Fruit fly (Drosophila melanogaster) whole organism, embryonic: ENCODE measurements around the gene CG10116.

ENCODE experiments used
- Atf6 ChIP-seq: fragments of 200-800 bp; sonication (Bioruptor generic); IDR thresholded peaks from 2 replicates; pipeline ENCODE4 v1.3.6; 2022; ENCODE audit warnings: missing biosample characterization, missing genetic modification characterization
- Bdp1 ChIP-seq: fragments of 200-800 bp; sonication (Bioruptor generic); optimal IDR thresholded peaks from 3 replicates; lab custom pipeline; 2016; ENCODE audit warnings: missing biosample characterization, missing genetic modification characterization
- CG10267 ChIP-seq: fragments of 200-800 bp; sonication (Bioruptor generic); optimal IDR thresholded peaks from 2 replicates; lab custom pipeline; 2018; ENCODE audit warnings: missing biosample characterization, mild to moderate bottlenecking, missing genetic modification characterization, moderate library complexity
- CG10543 ChIP-seq: fragments of 200-800 bp; sonication (Bioruptor generic); optimal IDR thresholded peaks from 3 replicates; lab custom pipeline; 2017; ENCODE audit warnings: missing biosample characterization, mild to moderate bottlenecking, missing genetic modification characterization, moderate library complexity
- CG10979 ChIP-seq: fragments of 200-800 bp; sonication (Bioruptor generic); optimal IDR thresholded peaks from 2 replicates; lab custom pipeline; 2018; ENCODE audit warnings: missing biosample characterization, mild to moderate bottlenecking, missing genetic modification characterization, moderate library complexity
- CG11398 ChIP-seq: fragments of 200-800 bp; sonication (Bioruptor generic); optimal IDR thresholded peaks from 2 replicates; lab custom pipeline; 2016; ENCODE audit warnings: missing biosample characterization, missing genetic modification characterization
- CG14014 ChIP-seq: fragments of 200-800 bp; sonication (Bioruptor generic); IDR thresholded peaks from 2 replicates; pipeline ENCODE4 v1.3.6; 2022; ENCODE audit warnings: missing biosample characterization, missing genetic modification characterization
- CG14965 ChIP-seq: fragments of 200-800 bp; sonication (Bioruptor generic); optimal IDR thresholded peaks from 2 replicates; lab custom pipeline; 2016; ENCODE audit warnings: missing biosample characterization, missing genetic modification characterization, borderline replicate concordance
- CG15269 ChIP-seq: fragments of 200-800 bp; sonication (Bioruptor generic); optimal IDR thresholded peaks from 2 replicates; lab custom pipeline; 2018; ENCODE audit warnings: missing biosample characterization, mild to moderate bottlenecking, missing genetic modification characterization, moderate library complexity
- CG16815 ChIP-seq: fragments of 200-800 bp; sonication (Bioruptor generic); optimal IDR thresholded peaks from 3 replicates; lab custom pipeline; 2017; ENCODE audit warnings: missing biosample characterization, mild to moderate bottlenecking, missing genetic modification characterization
- CG17385 ChIP-seq: fragments of 200-800 bp; sonication (Bioruptor generic); optimal IDR thresholded peaks from 3 replicates; lab custom pipeline; 2018; ENCODE audit warnings: missing biosample characterization, mild to moderate bottlenecking, missing genetic modification characterization
- CG17829 ChIP-seq: fragments of 200-800 bp; optimal IDR thresholded peaks from 2 replicates; lab custom pipeline; 2019; ENCODE audit warnings: missing biosample characterization, mild to moderate bottlenecking, missing genetic modification characterization, moderate library complexity
- CG17912 ChIP-seq: fragments of 200-800 bp; sonication (Bioruptor generic); optimal IDR thresholded peaks from 2 replicates; lab custom pipeline; 2018; ENCODE audit warnings: missing biosample characterization, mild to moderate bottlenecking, missing genetic modification characterization
- CG1792 ChIP-seq: fragments of 200-800 bp; sonication (Bioruptor generic); optimal IDR thresholded peaks from 2 replicates; lab custom pipeline; 2016; ENCODE audit warnings: missing biosample characterization, missing genetic modification characterization
- CG18262 ChIP-seq: fragments of 200-800 bp; optimal IDR thresholded peaks from 3 replicates; lab custom pipeline; 2019; ENCODE audit warnings: missing biosample characterization, mild to moderate bottlenecking, missing genetic modification characterization, moderate library complexity
- CG2116 ChIP-seq: fragments of 200-800 bp; sonication (Bioruptor generic); optimal IDR thresholded peaks from 3 replicates; lab custom pipeline; 2018; ENCODE audit warnings: missing biosample characterization, mild to moderate bottlenecking, missing genetic modification characterization
- CG30403 ChIP-seq: fragments of 200-800 bp; sonication (Bioruptor generic); optimal IDR thresholded peaks from 3 replicates; lab custom pipeline; 2016; ENCODE audit warnings: missing biosample characterization, missing genetic modification characterization
- CG34422 ChIP-seq: fragments of 200-800 bp; sonication (Bioruptor generic); IDR thresholded peaks from 3 replicates; pipeline ENCODE4 v1.3.6; 2022; ENCODE audit warnings: missing biosample characterization, missing genetic modification characterization
- CG4424 ChIP-seq: fragments of 200-800 bp; sonication (Bioruptor generic); optimal IDR thresholded peaks from 3 replicates; lab custom pipeline; 2016; ENCODE audit warnings: missing biosample characterization, missing genetic modification characterization
- CG7357 ChIP-seq: fragments of 200-800 bp; sonication (Bioruptor generic); IDR thresholded peaks from 3 replicates; pipeline ENCODE4 v1.3.6; 2022; ENCODE audit warnings: missing biosample characterization, missing genetic modification characterization
- CG8089 ChIP-seq: fragments of 200-800 bp; sonication (Bioruptor generic); optimal IDR thresholded peaks from 3 replicates; lab custom pipeline; 2016; ENCODE audit warnings: missing biosample characterization, missing genetic modification characterization
- CG8478 ChIP-seq: fragments of >200 bp; optimal IDR thresholded peaks from 2 replicates; lab custom pipeline; 2018
- Doc3 ChIP-seq: fragments of 200-800 bp; sonication (Bioruptor generic); IDR thresholded peaks from 3 replicates; pipeline ENCODE4 v1.3.6; 2022; ENCODE audit warnings: missing biosample characterization, missing genetic modification characterization; ENCODE audit not compliant: partially characterized antibody
- E2f1 ChIP-seq: fragments of 200-800 bp; sonication (Bioruptor generic); IDR thresholded peaks from 2 replicates; pipeline ENCODE4 v1.3.6; 2022; ENCODE audit warnings: missing biosample characterization, missing genetic modification characterization
- Eip74EF ChIP-seq, 2 experiments: fragments of 200-800 bp in 1 of 2; fragments of >200 bp in 1 of 2; sonication (Bioruptor generic) in 1 of 2; optimal IDR thresholded peaks; 2 replicates each; lab custom pipeline; 2017 to 2019; ENCODE audit warnings: missing biosample characterization in 2 of 2, missing genetic modification characterization in 2 of 2, mild to moderate bottlenecking in 1 of 2, moderate library complexity in 1 of 2
- HLHmδ ChIP-seq: fragments of 200-800 bp; sonication (Bioruptor generic); optimal IDR thresholded peaks from 2 replicates; lab custom pipeline; 2018; ENCODE audit warnings: missing biosample characterization, mild to moderate bottlenecking, missing genetic modification characterization, moderate library complexity
- Neu2 ChIP-seq: fragments of 200-800 bp; sonication (Bioruptor generic); optimal IDR thresholded peaks from 3 replicates; lab custom pipeline; 2016; ENCODE audit warnings: missing biosample characterization, missing genetic modification characterization, borderline replicate concordance
- NfI ChIP-seq: fragments of 200-800 bp; sonication (Bioruptor generic); optimal IDR thresholded peaks from 3 replicates; lab custom pipeline; 2018; ENCODE audit warnings: missing biosample characterization, mild to moderate bottlenecking, missing genetic modification characterization, moderate library complexity
- Spps ChIP-seq: fragments of 200-800 bp; sonication (Bioruptor generic); optimal IDR thresholded peaks from 2 replicates; lab custom pipeline; 2018; ENCODE audit warnings: missing biosample characterization, mild to moderate bottlenecking, missing genetic modification characterization
- Xbp1 ChIP-seq: fragments of 200-800 bp; sonication (Bioruptor generic); optimal IDR thresholded peaks from 3 replicates; lab custom pipeline; 2016; ENCODE audit warnings: missing biosample characterization, mild to moderate bottlenecking, missing genetic modification characterization
- abd-A ChIP-seq: fragments of 200-800 bp; sonication (Bioruptor generic); optimal IDR thresholded peaks from 3 replicates; lab custom pipeline; 2019; ENCODE audit warnings: missing biosample characterization, mild to moderate bottlenecking, missing genetic modification characterization, moderate library complexity
- al ChIP-seq: fragments of 200-800 bp; sonication (Bioruptor generic); IDR thresholded peaks from 2 replicates; pipeline ENCODE4 v1.3.6; 2022; ENCODE audit warnings: missing biosample characterization, missing genetic modification characterization
- btn ChIP-seq: fragments of 200-800 bp; sonication (Bioruptor generic); optimal IDR thresholded peaks from 2 replicates; lab custom pipeline; 2016; ENCODE audit warnings: missing biosample characterization, missing genetic modification characterization
- cad ChIP-seq: fragments of >200 bp; optimal IDR thresholded peaks from 2 replicates; lab custom pipeline; 2017; ENCODE audit warnings: missing biosample characterization, missing genetic modification characterization
- cas ChIP-seq: fragments of 200-800 bp; sonication (Bioruptor generic); IDR thresholded peaks from 2 replicates; pipeline ENCODE4 v1.3.6; 2022; ENCODE audit warnings: missing biosample characterization, missing genetic modification characterization
- ci ChIP-seq: fragments of 200-800 bp; sonication (Bioruptor generic); IDR thresholded peaks from 3 replicates; pipeline ENCODE4 v1.3.6; 2022; ENCODE audit warnings: missing biosample characterization, missing genetic modification characterization
- eyg ChIP-seq: fragments of 200-800 bp; sonication (Bioruptor generic); optimal IDR thresholded peaks from 3 replicates; lab custom pipeline; 2016; ENCODE audit warnings: missing biosample characterization, missing genetic modification characterization
- ftz-f1 ChIP-seq: fragments of 200-800 bp; sonication (Bioruptor generic); optimal IDR thresholded peaks from 2 replicates; lab custom pipeline; 2016; ENCODE audit warnings: missing biosample characterization, missing genetic modification characterization
- fu2 ChIP-seq: fragments of 200-800 bp; sonication (Bioruptor generic); optimal IDR thresholded peaks from 2 replicates; lab custom pipeline; 2016; ENCODE audit warnings: missing biosample characterization, missing genetic modification characterization
- gsb-n ChIP-seq: fragments of 200-800 bp; sonication (Bioruptor generic); optimal IDR thresholded peaks from 3 replicates; lab custom pipeline; 2018; ENCODE audit warnings: missing biosample characterization, mild to moderate bottlenecking, missing genetic modification characterization
- kah ChIP-seq: fragments of 200-800 bp; sonication (Bioruptor generic); optimal IDR thresholded peaks from 2 replicates; lab custom pipeline; 2018; ENCODE audit warnings: missing biosample characterization, mild to moderate bottlenecking, missing genetic modification characterization
- lbe ChIP-seq: fragments of 200-800 bp; sonication (Bioruptor generic); optimal IDR thresholded peaks from 2 replicates; lab custom pipeline; 2016; ENCODE audit warnings: missing biosample characterization, mild to moderate bottlenecking, missing genetic modification characterization
- maf-S ChIP-seq: fragments of 200-800 bp; sonication (Bioruptor generic); optimal IDR thresholded peaks from 2 replicates; lab custom pipeline; 2016; ENCODE audit warnings: missing biosample characterization, missing genetic modification characterization
- org-1 ChIP-seq: fragments of 200-800 bp; sonication (Bioruptor generic); optimal IDR thresholded peaks from 2 replicates; lab custom pipeline; 2017; ENCODE audit warnings: missing biosample characterization, missing genetic modification characterization
- pan ChIP-seq, 4 experiments: fragments of >200 bp in 3 of 4; fragments of 200-800 bp in 1 of 4; sonication (Bioruptor generic) in 1 of 4; optimal IDR thresholded peaks in 3 of 4; IDR thresholded peaks in 1 of 4; 2 replicates each; pipeline versions ENCODE4 v1.3.6 to Lab custom; 2017 to 2022; ENCODE audit warnings: missing biosample characterization in 2 of 4, missing genetic modification characterization in 2 of 4, mixed read lengths in 1 of 4
- pb ChIP-seq: fragments of 200-800 bp; sonication (Bioruptor generic); optimal IDR thresholded peaks from 3 replicates; lab custom pipeline; 2016; ENCODE audit warnings: missing biosample characterization, missing genetic modification characterization
- rib ChIP-seq: fragments of 200-800 bp; sonication (Bioruptor generic); IDR thresholded peaks from 2 replicates; pipeline ENCODE4 v1.3.6; 2022; ENCODE audit warnings: missing biosample characterization, missing genetic modification characterization
- sna ChIP-seq: fragments of 200-800 bp; sonication (Bioruptor generic); IDR thresholded peaks from 2 replicates; pipeline ENCODE4 v1.3.6; 2022; ENCODE audit warnings: missing biosample characterization, missing genetic modification characterization; ENCODE audit not compliant: partially characterized antibody
- tx ChIP-seq: fragments of 200-800 bp; sonication (Bioruptor generic); optimal IDR thresholded peaks from 2 replicates; lab custom pipeline; 2016; ENCODE audit warnings: missing biosample characterization, missing genetic modification characterization
- z ChIP-seq: fragments of 200-800 bp; sonication (Bioruptor generic); IDR thresholded peaks from 3 replicates; pipeline ENCODE4 v1.3.6; 2022; ENCODE audit warnings: missing biosample characterization, missing genetic modification characterization

CG10116 gene

dm6 chr3L:13477453-13478184, 20.6 kb upstream of the CG10116 start, which contains the start of gene stv (continued):
- TF ChIP-seq CG10979 (tag; lab: Kevin White, UChicago) (no peak), pb (GFP tag; lab: Kevin White, UChicago) (no peak), CG10543 (GFP tag; lab: Kevin White, UChicago) (peak; percentile 57), CG4424 (GFP tag; lab: Kevin White, UChicago) (no peak), cad (GFP tag; lab: Kevin White, UChicago) (no peak), ci (0 out of 3 replicates have a peak, but pooled peaks have one; percentile 36), CG16815 (GFP tag; lab: Kevin White, UChicago) (no peak), pan (optimal IDR thresholded peaks at IDR 0.05; lab: Kevin White, UChicago) (no peak), pan (GFP tag; optimal IDR thresholded peaks at IDR 0.05 in 1 of 2, IDR thresholded peaks at IDR 0.05 in 1 of 2) (no peak), CG17385 (GFP tag; lab: Kevin White, UChicago) (no peak), CG34422 (GFP tag; lab: Robert Waterston, UW) (no peak; the same call in 2 of the 3 replicates), z (GFP tag; lab: Robert Waterston, UW) (0 out of 3 replicates have a peak, but pooled peaks have one; percentile 31), CG11398 (no peak), al (GFP tag; lab: Robert Waterston, UW) (no peak), CG8478 (lab: Kevin White, UChicago) (no peak), abd-A (tag; lab: Kevin White, UChicago) (no peak), CG15269 (tag; lab: Kevin White, UChicago) (no peak), Spps (tag; lab: Kevin White, UChicago) (no peak), ftz-f1 (peak; percentile 28), CG17912 (no peak), Bdp1 (no peak), lbe (GFP tag; lab: Kevin White, UChicago) (no peak), CG14965 (GFP tag; lab: Kevin White, UChicago) (no peak), tx (GFP tag; lab: Kevin White, UChicago) (no peak), Eip74EF (GFP tag; optimal IDR thresholded peaks at IDR 0.05; lab: Kevin White, UChicago) (no peak), CG14014 (GFP tag; lab: Robert Waterston, UW) (no peak; the same call in 1 of the 2 replicates), sna (no peak), eyg (GFP tag; lab: Kevin White, UChicago) (no peak), NfI (no peak), fu2 (GFP tag; lab: Kevin White, UChicago) (no peak), CG1792 (no peak), kah (GFP tag; lab: Kevin White, UChicago) (no peak), CG7357 (GFP tag; lab: Robert Waterston, UW) (no peak), org-1 (GFP tag; lab: Kevin White, UChicago) (no peak), rib (peak; percentile 27; the same call in 1 of the 2 replicates), CG30403 (GFP tag; lab: Kevin White, UChicago) (no peak), HLHmδ (GFP tag; lab: Kevin White, UChicago) (no peak), CG2116 (no peak), CG8089 (GFP tag; lab: Kevin White, UChicago) (no peak), CG10267 (tag; lab: Kevin White, UChicago) (no peak), Neu2 (GFP tag; lab: Kevin White, UChicago) (no peak), Doc3 (no peak), gsb-n (no peak), Atf6 (GFP tag; lab: Robert Waterston, UW) (peak; percentile 7; the same call in 1 of the 2 replicates), CG17829 (tag; lab: Kevin White, UChicago) (no peak), cas (no peak), btn (GFP tag; lab: Kevin White, UChicago) (no peak), maf-S (GFP tag; lab: Kevin White, UChicago) (no peak), CG18262 (tag; lab: Kevin White, UChicago) (no peak), Xbp1 (GFP tag; lab: Kevin White, UChicago) (no peak), E2f1 (GFP tag; lab: Robert Waterston, UW) (no peak)
